Worm (Caenorhabditis elegans) whole organism, early embryonic: ENCODE data around the gene C54D10.9.

Source experiments
- F13C5.2 ChIP-seq: sonication (generic microtip); optimal IDR thresholded peaks from 2 replicates; lab custom pipeline; 2017; ENCODE audit warnings: mild to moderate bottlenecking, missing genetic modification characterization, inconsistent platforms, missing compliant biosample characterization
- aly-1 ChIP-seq: sonication (generic microtip); optimal IDR thresholded peaks from 2 replicates; lab custom pipeline; 2016; ENCODE audit warnings: missing genetic modification characterization, missing compliant biosample characterization
- ama-1 ChIP-seq: fragments of 150-350 bp; optimal IDR thresholded peaks from 2 replicates; lab custom pipeline; 2014
- ceh-13 ChIP-seq: fragments of 200-800 bp; sonication (Bioruptor generic); optimal IDR thresholded peaks from 2 replicates; lab custom pipeline; 2018; ENCODE audit warnings: mild to moderate bottlenecking, missing genetic modification characterization, missing compliant biosample characterization
- ceh-36 ChIP-seq: sonication (generic microtip); optimal IDR thresholded peaks from 2 replicates; lab custom pipeline; 2016; ENCODE audit warnings: missing genetic modification characterization, inconsistent platforms, missing compliant biosample characterization
- ets-7 ChIP-seq: sonication (generic microtip); optimal IDR thresholded peaks from 2 replicates; lab custom pipeline; 2016; ENCODE audit warnings: missing genotype, missing genetic modification characterization, missing compliant biosample characterization
- hmbx-1 ChIP-seq: sonication (generic microtip); optimal IDR thresholded peaks from 2 replicates; lab custom pipeline; 2016; ENCODE audit warnings: mild to moderate bottlenecking, missing genetic modification characterization, missing compliant biosample characterization
- hmg-4 ChIP-seq: fragments of 200-800 bp; sonication (Bioruptor generic); optimal IDR thresholded peaks from 2 replicates; lab custom pipeline; 2018; ENCODE audit warnings: mild to moderate bottlenecking, missing genetic modification characterization, missing compliant biosample characterization
- hnd-1 ChIP-seq: sonication (generic microtip); optimal IDR thresholded peaks from 2 replicates; lab custom pipeline; 2016; ENCODE audit warnings: missing genetic modification characterization, missing compliant biosample characterization
- scrt-1 ChIP-seq: fragments of 200-800 bp; sonication (Bioruptor generic); IDR thresholded peaks from 2 replicates; pipeline ENCODE4 v1.3.6; 2022; ENCODE audit warnings: missing genetic modification characterization, missing compliant biosample characterization
- sea-1 ChIP-seq: fragments of 200-800 bp; sonication (Bioruptor generic); conservative IDR thresholded peaks from 2 replicates; pipeline ENCODE4 v1.3.6; 2022; ENCODE audit warnings: missing genetic modification characterization, missing compliant biosample characterization
- tbx-11 ChIP-seq: fragments of 200-800 bp; sonication (Bioruptor generic); IDR thresholded peaks from 2 replicates; pipeline ENCODE4 v1.3.6; 2022; ENCODE audit warnings: missing genetic modification characterization, missing compliant biosample characterization

DNA sequence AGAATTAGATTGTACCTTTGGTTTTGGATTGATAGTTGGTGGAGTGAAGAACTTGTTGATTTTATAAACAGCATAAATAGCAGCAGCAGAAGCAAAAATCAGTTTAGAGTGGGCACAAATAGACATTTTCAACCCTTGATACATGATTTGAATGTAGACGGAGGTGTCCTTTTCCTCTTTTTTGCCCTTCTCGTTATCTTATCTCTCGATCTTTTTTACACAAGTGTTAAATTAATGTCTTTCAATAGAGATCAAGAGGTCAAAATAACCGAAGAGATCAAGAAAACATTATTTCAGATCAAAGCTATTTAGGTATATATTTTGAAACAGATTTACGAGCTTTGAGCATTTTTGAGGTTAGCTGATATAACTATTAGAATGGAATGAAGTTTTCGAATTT, 35.0 kb upstream of the C54D10.9 start, which contains the start of gene cdr-7:
- TF ChIP-seq ama-1 (lab: Kevin White, UChicago) (no peak), ceh-36 (tag; lab: Kevin White, UChicago) (no peak), scrt-1 (GFP tag; lab: Robert Waterston, UW) (no peak), sea-1 (no peak), hmg-4 (GFP tag; lab: Kevin White, UChicago) (no peak), ets-7 (no peak), hnd-1 (tag; lab: Kevin White, UChicago) (no peak), aly-1 (tag; lab: Kevin White, UChicago) (no peak), F13C5.2 (tag; lab: Kevin White, UChicago) (no peak), ceh-13 (GFP tag; lab: Kevin White, UChicago) (no peak), tbx-11 (GFP tag; lab: Robert Waterston, UW) (no peak), hmbx-1 (tag; lab: Kevin White, UChicago) (no peak)
